Fruit fly (Drosophila melanogaster): ENCODE data around the gene Ppm1.
A peak's percentile ranks its signal among the peaks of the same experiment; 100 is the strongest.

Gene Ppm1

dm6 chr3L:615425-616046 lies 34.4 kb downstream of the Ppm1 start (continued):
- TF ChIP-seq OdsH (GFP tag; optimal IDR thresholded peaks at IDR 0.05) = peak; percentile 75
- peak; percentile 47 for TF ChIP-seq CG6808 (GFP tag; optimal IDR thresholded peaks at IDR 0.05)
- peak; percentile 78 for TF ChIP-seq Hr4 (GFP tag; optimal IDR thresholded peaks at IDR 0.05)
- no peak for TF ChIP-seq Blimp-1 (GFP tag; optimal IDR thresholded peaks at IDR 0.05)
- TF ChIP-seq ss (GFP tag; optimal IDR thresholded peaks at IDR 0.05) = peak; percentile 1 to 5
- TF ChIP-seq CG11294 (GFP tag; IDR thresholded peaks at IDR 0.05) = peak; percentile 35; the same call in 1 of the 2 replicates
- TF ChIP-seq CG10669 (GFP tag; optimal IDR thresholded peaks at IDR 0.05) = peak; percentile 55
- TF ChIP-seq CG6163 (GFP tag; IDR thresholded peaks at IDR 0.05) = peak; percentile 78
- no peak for TF ChIP-seq Ets21C (GFP tag; optimal IDR thresholded peaks at IDR 0.05)
- TF ChIP-seq svp (GFP tag) = peak; percentile 51
- no peak for TF ChIP-seq vri (GFP tag; optimal IDR thresholded peaks at IDR 0.05)
- peak; percentile 87 for TF ChIP-seq CG15336 (GFP tag; IDR thresholded peaks at IDR 0.05)
- peak; percentile 84 for TF ChIP-seq eg (GFP tag; IDR thresholded peaks at IDR 0.05)
- TF ChIP-seq fd59A (GFP tag; optimal IDR thresholded peaks at IDR 0.05) = peak; percentile 35
- TF ChIP-seq fkh (GFP tag; optimal IDR thresholded peaks at IDR 0.05) = peak; percentile 31
- TF ChIP-seq achi (GFP tag; optimal IDR thresholded peaks at IDR 0.05) = peak; percentile 76
- peak; percentile 91 for TF ChIP-seq Eip78C (GFP tag)
- TF ChIP-seq Eip75B (GFP tag; optimal IDR thresholded peaks at IDR 0.05) = peak; percentile 67

dm6 chr3L:616099-616481 lies 35.0 kb downstream of the Ppm1 start:
- TF ChIP-seq CG11902 (GFP tag; optimal IDR thresholded peaks at IDR 0.05) (no peak), Eip78C (GFP tag) (peak; percentile 60), CG7368 (GFP tag; optimal IDR thresholded peaks at IDR 0.05) (no peak), acj6 (GFP tag; optimal IDR thresholded peaks at IDR 0.05) (no peak), pdm3 (GFP tag; optimal IDR thresholded peaks at IDR 0.05) (no peak), Blimp-1 (GFP tag; optimal IDR thresholded peaks at IDR 0.05) (no peak), dac (GFP tag; optimal IDR thresholded peaks at IDR 0.05) (no peak), net (GFP tag; optimal IDR thresholded peaks at IDR 0.05) (no peak), Sox14 (GFP tag; optimal IDR thresholded peaks at IDR 0.05) (no peak)

dm6 chr3L:616482-617148 lies 35.5 kb downstream of the Ppm1 start:
- TF ChIP-seq fkh (GFP tag; optimal IDR thresholded peaks at IDR 0.05) (peak; percentile 87), Sox15 (GFP tag; optimal IDR thresholded peaks at IDR 0.05) (no peak), CG8119 (GFP tag; IDR thresholded peaks at IDR 0.05) (peak; percentile 60; the same call in 2 of the 3 replicates), CG6854 (GFP tag; optimal IDR thresholded peaks at IDR 0.05) (peak; percentile 59), fd59A (GFP tag; optimal IDR thresholded peaks at IDR 0.05) (no peak), Lpt (GFP tag; optimal IDR thresholded peaks at IDR 0.05) (peak; percentile 73), CG6276 (GFP tag; optimal IDR thresholded peaks at IDR 0.05) (peak; percentile 49), CG6163 (GFP tag; IDR thresholded peaks at IDR 0.05) (peak; percentile 79; the same call in 2 of the 3 replicates), CG15336 (GFP tag; IDR thresholded peaks at IDR 0.05) (peak; percentile 65), Sox14 (GFP tag; optimal IDR thresholded peaks at IDR 0.05) (peak; percentile 25), vri (GFP tag; optimal IDR thresholded peaks at IDR 0.05) (peak; percentile 51), Gug (GFP tag; IDR thresholded peaks at IDR 0.05) (peak; percentile 57), dsx (GFP tag; optimal IDR thresholded peaks at IDR 0.05; ENCODE audit: poor library complexity, severe bottlenecking) (peak; percentile 8), CG3919 (GFP tag; optimal IDR thresholded peaks at IDR 0.05) (peak; percentile 3), Sox102F (GFP tag; optimal IDR thresholded peaks at IDR 0.05) (no peak), CG11294 (GFP tag; IDR thresholded peaks at IDR 0.05) (peak; percentile 21; the same call in 1 of the 2 replicates), Blimp-1 (GFP tag; optimal IDR thresholded peaks at IDR 0.05) (peak; percentile 6), Ets21C (GFP tag; optimal IDR thresholded peaks at IDR 0.05) (no peak), salr (GFP tag; optimal IDR thresholded peaks at IDR 0.05) (peak in 1 of 2 experiments; percentile 39), Met (GFP tag; optimal IDR thresholded peaks at IDR 0.05) (no peak), eg (GFP tag; IDR thresholded peaks at IDR 0.05) (peak; percentile 68; the same call in 2 of the 3 replicates), OdsH (GFP tag; optimal IDR thresholded peaks at IDR 0.05) (no peak)
